Worm (Caenorhabditis elegans) whole organism, early embryonic: Measurements from ENCODE around the gene mcm-3.

ENCODE experiments used
- B0310.2 ChIP-seq: sonication (generic microtip); optimal IDR thresholded peaks from 2 replicates; lab custom pipeline; 2016; ENCODE audit warnings: mild to moderate bottlenecking, missing genetic modification characterization, missing compliant biosample characterization
- aly-1 ChIP-seq: sonication (generic microtip); optimal IDR thresholded peaks from 2 replicates; lab custom pipeline; 2016; ENCODE audit warnings: missing genetic modification characterization, missing compliant biosample characterization
- ama-1 ChIP-seq: fragments of 150-350 bp; optimal IDR thresholded peaks from 2 replicates; lab custom pipeline; 2014
- ceh-13 ChIP-seq: fragments of 200-800 bp; sonication (Bioruptor generic); optimal IDR thresholded peaks from 2 replicates; lab custom pipeline; 2018; ENCODE audit warnings: mild to moderate bottlenecking, missing genetic modification characterization, missing compliant biosample characterization
- ceh-36 ChIP-seq: sonication (generic microtip); optimal IDR thresholded peaks from 2 replicates; lab custom pipeline; 2016; ENCODE audit warnings: missing genetic modification characterization, inconsistent platforms, missing compliant biosample characterization
- ets-7 ChIP-seq: sonication (generic microtip); optimal IDR thresholded peaks from 2 replicates; lab custom pipeline; 2016; ENCODE audit warnings: missing genotype, missing genetic modification characterization, missing compliant biosample characterization
- flt-1 ChIP-seq: fragments of 200-800 bp; sonication (Bioruptor generic); IDR thresholded peaks from 2 replicates; pipeline ENCODE4 v1.3.6; 2022; ENCODE audit warnings: missing genetic modification characterization, missing compliant biosample characterization
- hmbx-1 ChIP-seq: sonication (generic microtip); optimal IDR thresholded peaks from 2 replicates; lab custom pipeline; 2016; ENCODE audit warnings: mild to moderate bottlenecking, missing genetic modification characterization, missing compliant biosample characterization
- hmg-4 ChIP-seq: fragments of 200-800 bp; sonication (Bioruptor generic); optimal IDR thresholded peaks from 2 replicates; lab custom pipeline; 2018; ENCODE audit warnings: mild to moderate bottlenecking, missing genetic modification characterization, missing compliant biosample characterization
- hnd-1 ChIP-seq: sonication (generic microtip); optimal IDR thresholded peaks from 2 replicates; lab custom pipeline; 2016; ENCODE audit warnings: missing genetic modification characterization, missing compliant biosample characterization
- pes-1 ChIP-seq: fragments of 200-800 bp; sonication (Bioruptor generic); IDR thresholded peaks from 2 replicates; pipeline ENCODE4 v1.3.6; 2022; ENCODE audit warnings: missing genetic modification reagents, missing genetic modification characterization, missing compliant biosample characterization
- scrt-1 ChIP-seq: fragments of 200-800 bp; sonication (Bioruptor generic); IDR thresholded peaks from 2 replicates; pipeline ENCODE4 v1.3.6; 2022; ENCODE audit warnings: missing genetic modification characterization, missing compliant biosample characterization
- sea-1 ChIP-seq: fragments of 200-800 bp; sonication (Bioruptor generic); conservative IDR thresholded peaks from 2 replicates; pipeline ENCODE4 v1.3.6; 2022; ENCODE audit warnings: missing genetic modification characterization, missing compliant biosample characterization
- tbx-11 ChIP-seq: fragments of 200-800 bp; sonication (Bioruptor generic); IDR thresholded peaks from 2 replicates; pipeline ENCODE4 v1.3.6; 2022; ENCODE audit warnings: missing genetic modification characterization, missing compliant biosample characterization
- tbx-37 ChIP-seq: fragments of 200-800 bp; sonication (Bioruptor generic); conservative IDR thresholded peaks from 2 replicates; pipeline ENCODE4 v1.3.6; 2022; ENCODE audit warnings: missing genetic modification reagents, missing genetic modification characterization, missing compliant biosample characterization
- tra-4 ChIP-seq: sonication (generic microtip); optimal IDR thresholded peaks from 2 replicates; lab custom pipeline; 2017; ENCODE audit warnings: missing genetic modification characterization, missing compliant biosample characterization

The mcm-3 gene

ce11 chrV:15011560-15011959 lies 47.8 kb downstream of the mcm-3 start, which contains the start of gene nmr-2:
Gene nmr-2 (minus strand): TSS chrV:15011660.
- TF ChIP-seq hmbx-1 = no peak
- no peak for TF ChIP-seq sea-1 (GFP tag; lab: Robert Waterston, UW)
- no peak for TF ChIP-seq ama-1 (lab: Kevin White, UChicago)
- TF ChIP-seq ceh-13 = no peak
- TF ChIP-seq scrt-1 (GFP tag; lab: Robert Waterston, UW) = no peak
- TF ChIP-seq pes-1 (GFP tag; lab: Robert Waterston, UW) = no peak
- TF ChIP-seq ets-7 (tag; lab: Kevin White, UChicago) = no peak
- TF ChIP-seq tbx-11 = no peak
- TF ChIP-seq B0310.2 (tag; lab: Kevin White, UChicago) = no peak
- TF ChIP-seq aly-1 (tag; lab: Kevin White, UChicago) = no peak
- no peak for TF ChIP-seq ceh-36 (tag; lab: Kevin White, UChicago)
- TF ChIP-seq flt-1 = no peak
- no peak for TF ChIP-seq tbx-37 (GFP tag; lab: Robert Waterston, UW)
- TF ChIP-seq tra-4 (tag; lab: Kevin White, UChicago) = no peak
- TF ChIP-seq hnd-1 = no peak
- no peak for TF ChIP-seq hmg-4 (GFP tag; lab: Kevin White, UChicago)
